Fruit fly (Drosophila melanogaster) whole organism, embryonic: ENCODE results near the gene corto.
A peak's percentile ranks its signal among the peaks of the same experiment; 100 is the strongest.

Experiments
- Abd-B ChIP-seq: fragments of 200-800 bp; sonication (Bioruptor generic); optimal IDR thresholded peaks from 2 replicates; lab custom pipeline; 2018; ENCODE audit warnings: missing biosample characterization, mild to moderate bottlenecking, missing genetic modification characterization, moderate library complexity
- CG10462 ChIP-seq: fragments of 200-800 bp; sonication (Bioruptor generic); optimal IDR thresholded peaks from 2 replicates; lab custom pipeline; 2016; ENCODE audit warnings: missing biosample characterization, missing genetic modification characterization
- CG13424 ChIP-seq: fragments of 200-800 bp; sonication (Bioruptor generic); optimal IDR thresholded peaks from 2 replicates; lab custom pipeline; 2019; ENCODE audit warnings: missing biosample characterization, mild to moderate bottlenecking, missing genetic modification characterization, moderate library complexity
- CG1647 ChIP-seq: fragments of 200-800 bp; sonication (Bioruptor generic); optimal IDR thresholded peaks from 3 replicates; lab custom pipeline; 2016; ENCODE audit warnings: missing biosample characterization, missing genetic modification characterization
- CG17385 ChIP-seq: fragments of 200-800 bp; sonication (Bioruptor generic); optimal IDR thresholded peaks from 3 replicates; lab custom pipeline; 2018; ENCODE audit warnings: missing biosample characterization, mild to moderate bottlenecking, missing genetic modification characterization
- CG1792 ChIP-seq: fragments of 200-800 bp; sonication (Bioruptor generic); optimal IDR thresholded peaks from 2 replicates; lab custom pipeline; 2016; ENCODE audit warnings: missing biosample characterization, missing genetic modification characterization
- CG18262 ChIP-seq: fragments of 200-800 bp; optimal IDR thresholded peaks from 3 replicates; lab custom pipeline; 2019; ENCODE audit warnings: missing biosample characterization, mild to moderate bottlenecking, missing genetic modification characterization, moderate library complexity
- CG2889 ChIP-seq: fragments of 200-800 bp; sonication (Bioruptor generic); IDR thresholded peaks from 3 replicates; pipeline ENCODE4 v1.3.6; 2022; ENCODE audit warnings: missing biosample characterization, missing genetic modification characterization
- CG31365 ChIP-seq: fragments of 200-800 bp; sonication (Bioruptor generic); optimal IDR thresholded peaks from 2 replicates; lab custom pipeline; 2018; ENCODE audit warnings: missing biosample characterization, mild to moderate bottlenecking, missing genetic modification characterization
- CG4360 ChIP-seq: fragments of 200-800 bp; sonication (Bioruptor generic); IDR thresholded peaks from 2 replicates; pipeline ENCODE4 v1.3.6; 2022; ENCODE audit warnings: missing biosample characterization, missing genetic modification characterization
- CG6689 ChIP-seq: fragments of 200-800 bp; sonication (Bioruptor generic); IDR thresholded peaks from 2 replicates; pipeline ENCODE4 v1.3.6; 2022; ENCODE audit warnings: missing biosample characterization, missing genetic modification characterization
- CG7271 ChIP-seq: fragments of 200-800 bp; sonication (Bioruptor generic); optimal IDR thresholded peaks from 2 replicates; lab custom pipeline; 2018; ENCODE audit warnings: missing biosample characterization, mild to moderate bottlenecking, missing genetic modification characterization, moderate library complexity
- CG7372 ChIP-seq: fragments of 200-800 bp; sonication (Bioruptor generic); IDR thresholded peaks from 2 replicates; pipeline ENCODE4 v1.3.6; 2022; ENCODE audit warnings: missing biosample characterization, missing genetic modification characterization
- CG9215 ChIP-seq: fragments of 200-800 bp; sonication (Bioruptor generic); IDR thresholded peaks from 2 replicates; pipeline ENCODE4 v1.3.6; 2022; ENCODE audit warnings: missing biosample characterization, missing genetic modification characterization
- CoRest ChIP-seq: fragments of 200-800 bp; sonication (Bioruptor generic); optimal IDR thresholded peaks from 3 replicates; lab custom pipeline; 2018; ENCODE audit warnings: missing biosample characterization, mild to moderate bottlenecking, missing genetic modification characterization, moderate library complexity
- CrebB ChIP-seq: fragments of 200-800 bp; sonication (Bioruptor generic); optimal IDR thresholded peaks from 3 replicates; lab custom pipeline; 2018; ENCODE audit warnings: missing biosample characterization, mild to moderate bottlenecking, missing genetic modification characterization
- D19B ChIP-seq: fragments of 200-800 bp; sonication (Bioruptor generic); optimal IDR thresholded peaks from 2 replicates; lab custom pipeline; 2017; ENCODE audit warnings: missing biosample characterization, mild to moderate bottlenecking, missing genetic modification characterization
- E2f2 ChIP-seq: fragments of 200-800 bp; sonication (Bioruptor generic); IDR thresholded peaks from 2 replicates; pipeline ENCODE4 v1.3.6; 2022; ENCODE audit warnings: missing biosample characterization, missing genetic modification characterization
- Gug ChIP-seq: fragments of 200-800 bp; sonication (Bioruptor generic); IDR thresholded peaks from 4 replicates; pipeline ENCODE4 v1.3.6; 2022; ENCODE audit warnings: missing biosample characterization, missing genetic modification characterization
- Hmr ChIP-seq: fragments of 200-800 bp; sonication (Bioruptor generic); optimal IDR thresholded peaks from 3 replicates; lab custom pipeline; 2017; ENCODE audit warnings: mild to moderate bottlenecking, missing biosample characterization, missing genetic modification reagents, missing genetic modification characterization
- NK7.1 ChIP-seq: fragments of 200-800 bp; sonication (Bioruptor generic); optimal IDR thresholded peaks from 3 replicates; lab custom pipeline; 2016; ENCODE audit warnings: missing biosample characterization, missing genetic modification characterization
- Ravus ChIP-seq: fragments of 200-800 bp; sonication (Bioruptor generic); IDR thresholded peaks from 2 replicates; pipeline ENCODE4 v1.3.6; 2022; ENCODE audit warnings: missing biosample characterization, missing genetic modification characterization
- Sry-β ChIP-seq: fragments of 200-800 bp; sonication (Bioruptor generic); optimal IDR thresholded peaks from 2 replicates; lab custom pipeline; 2018; ENCODE audit warnings: missing biosample characterization, mild to moderate bottlenecking, missing genetic modification characterization, moderate library complexity
- Sry-δ ChIP-seq: fragments of 200-800 bp; sonication (Bioruptor generic); optimal IDR thresholded peaks from 2 replicates; lab custom pipeline; 2016; ENCODE audit warnings: missing biosample characterization, missing genetic modification characterization
- ac ChIP-seq: fragments of 200-800 bp; sonication (Bioruptor generic); optimal IDR thresholded peaks from 3 replicates; lab custom pipeline; 2017; ENCODE audit warnings: missing biosample characterization, mild to moderate bottlenecking, missing genetic modification characterization
- ap ChIP-seq: fragments of 200-800 bp; sonication (Bioruptor generic); IDR thresholded peaks from 2 replicates; pipeline ENCODE4 v1.3.6; 2022; ENCODE audit warnings: missing biosample characterization, missing genetic modification characterization
- ara ChIP-seq: fragments of 200-800 bp; sonication (Bioruptor generic); IDR thresholded peaks from 2 replicates; pipeline ENCODE4 v1.3.6; 2022; ENCODE audit warnings: missing biosample characterization, missing genetic modification characterization
- bbx ChIP-seq: fragments of 200-800 bp; sonication (Bioruptor generic); IDR thresholded peaks from 2 replicates; pipeline ENCODE4 v1.3.6; 2022; ENCODE audit warnings: missing biosample characterization, missing genetic modification characterization; ENCODE audit not compliant: partially characterized antibody
- bowl ChIP-seq: fragments of 200-800 bp; sonication (Bioruptor generic); IDR thresholded peaks from 2 replicates; pipeline ENCODE4 v1.3.6; 2022; ENCODE audit warnings: missing biosample characterization, missing genetic modification characterization
- btn ChIP-seq: fragments of 200-800 bp; sonication (Bioruptor generic); optimal IDR thresholded peaks from 2 replicates; lab custom pipeline; 2016; ENCODE audit warnings: missing biosample characterization, missing genetic modification characterization
- cad ChIP-seq: fragments of >200 bp; optimal IDR thresholded peaks from 2 replicates; lab custom pipeline; 2017; ENCODE audit warnings: missing biosample characterization, missing genetic modification characterization
- cato ChIP-seq: fragments of 200-800 bp; sonication (Bioruptor generic); optimal IDR thresholded peaks from 2 replicates; lab custom pipeline; 2016; ENCODE audit warnings: missing biosample characterization, missing genetic modification characterization, borderline replicate concordance
- chn ChIP-seq: fragments of 200-800 bp; sonication (Bioruptor generic); optimal IDR thresholded peaks from 2 replicates; lab custom pipeline; 2016; ENCODE audit warnings: missing biosample characterization, missing genetic modification characterization
- croc ChIP-seq: fragments of 200-800 bp; sonication (Bioruptor generic); conservative IDR thresholded peaks from 3 replicates; pipeline ENCODE4 v1.3.6; 2022; ENCODE audit warnings: missing biosample characterization, missing genetic modification characterization
- dati ChIP-seq: fragments of 200-800 bp; sonication (Bioruptor generic); IDR thresholded peaks from 2 replicates; pipeline ENCODE4 v1.3.6; 2022; ENCODE audit warnings: missing biosample characterization, missing genetic modification characterization
- dmrt99B ChIP-seq: fragments of 200-800 bp; sonication (Bioruptor generic); optimal IDR thresholded peaks from 2 replicates; lab custom pipeline; 2018; ENCODE audit warnings: missing biosample characterization, mild to moderate bottlenecking, missing genetic modification characterization, moderate library complexity
- hkb ChIP-seq, 2 experiments: fragments of 200-800 bp in 1 of 2; fragments of >200 bp in 1 of 2; sonication (Bioruptor generic) in 1 of 2; IDR thresholded peaks in 1 of 2; optimal IDR thresholded peaks in 1 of 2; 2 replicates each; pipeline versions ENCODE4 v1.3.6 to Lab custom; 2017 to 2022; ENCODE audit warnings: missing biosample characterization in 1 of 2, missing genetic modification characterization in 1 of 2
- hth ChIP-seq: fragments of >200 bp; optimal IDR thresholded peaks from 2 replicates; lab custom pipeline; 2017; ENCODE audit warnings: inconsistent platforms
- jumu ChIP-seq: fragments of 200-800 bp; sonication (Bioruptor generic); optimal IDR thresholded peaks from 3 replicates; lab custom pipeline; 2016; ENCODE audit warnings: missing biosample characterization, missing genetic modification characterization
- kay ChIP-seq: fragments of 200-800 bp; sonication (Bioruptor generic); optimal IDR thresholded peaks from 2 replicates; lab custom pipeline; 2016; ENCODE audit warnings: missing biosample characterization, missing genetic modification characterization
- mirr ChIP-seq: fragments of 200-800 bp; sonication (Bioruptor generic); optimal IDR thresholded peaks from 3 replicates; lab custom pipeline; 2018; ENCODE audit warnings: missing biosample characterization, mild to moderate bottlenecking, missing genetic modification characterization
- onecut ChIP-seq: fragments of 200-800 bp; sonication (Bioruptor generic); IDR thresholded peaks from 2 replicates; pipeline ENCODE4 v1.3.6; 2022; ENCODE audit warnings: missing biosample characterization, missing genetic modification characterization
- p53 ChIP-seq: fragments of 200-800 bp; sonication (Bioruptor generic); optimal IDR thresholded peaks from 2 replicates; lab custom pipeline; 2016; ENCODE audit warnings: missing biosample characterization, missing genetic modification characterization
- row ChIP-seq: fragments of 200-800 bp; sonication (Bioruptor generic); IDR thresholded peaks from 3 replicates; pipeline ENCODE4 v1.3.6; 2022; ENCODE audit warnings: missing biosample characterization, missing genetic modification characterization
- sc ChIP-seq, 3 experiments: fragments of >200 bp in 2 of 3; fragments of 200-800 bp in 1 of 3; sonication (Bioruptor generic) in 1 of 3; optimal IDR thresholded peaks; 2 replicates in 2 of 3; 3 replicates in 1 of 3; lab custom pipeline; 2017; ENCODE audit warnings: mild to moderate bottlenecking in 1 of 3, missing biosample characterization in 1 of 3, missing genetic modification characterization in 1 of 3, missing genetic modification reagents in 1 of 3
- sna ChIP-seq: fragments of 200-800 bp; sonication (Bioruptor generic); IDR thresholded peaks from 2 replicates; pipeline ENCODE4 v1.3.6; 2022; ENCODE audit warnings: missing biosample characterization, missing genetic modification characterization; ENCODE audit not compliant: partially characterized antibody
- tgo ChIP-seq: fragments of 200-800 bp; sonication (Bioruptor generic); IDR thresholded peaks from 3 replicates; pipeline ENCODE4 v1.3.6; 2022; ENCODE audit warnings: missing biosample characterization, missing genetic modification characterization
- tll ChIP-seq, 2 experiments: fragments of 200-800 bp in 1 of 2; fragments of >200 bp in 1 of 2; sonication (Bioruptor generic) in 1 of 2; optimal IDR thresholded peaks; 2 replicates each; lab custom pipeline; 2017 to 2019; ENCODE audit warnings: missing biosample characterization in 2 of 2, missing genetic modification characterization in 2 of 2, mild to moderate bottlenecking in 1 of 2, moderate library complexity in 1 of 2
- tna ChIP-seq: fragments of 200-800 bp; sonication (Bioruptor generic); IDR thresholded peaks from 2 replicates; pipeline ENCODE4 v1.3.6; 2022; ENCODE audit warnings: missing biosample characterization, missing genetic modification characterization; ENCODE audit not compliant: partially characterized antibody

Gene corto

DNA sequence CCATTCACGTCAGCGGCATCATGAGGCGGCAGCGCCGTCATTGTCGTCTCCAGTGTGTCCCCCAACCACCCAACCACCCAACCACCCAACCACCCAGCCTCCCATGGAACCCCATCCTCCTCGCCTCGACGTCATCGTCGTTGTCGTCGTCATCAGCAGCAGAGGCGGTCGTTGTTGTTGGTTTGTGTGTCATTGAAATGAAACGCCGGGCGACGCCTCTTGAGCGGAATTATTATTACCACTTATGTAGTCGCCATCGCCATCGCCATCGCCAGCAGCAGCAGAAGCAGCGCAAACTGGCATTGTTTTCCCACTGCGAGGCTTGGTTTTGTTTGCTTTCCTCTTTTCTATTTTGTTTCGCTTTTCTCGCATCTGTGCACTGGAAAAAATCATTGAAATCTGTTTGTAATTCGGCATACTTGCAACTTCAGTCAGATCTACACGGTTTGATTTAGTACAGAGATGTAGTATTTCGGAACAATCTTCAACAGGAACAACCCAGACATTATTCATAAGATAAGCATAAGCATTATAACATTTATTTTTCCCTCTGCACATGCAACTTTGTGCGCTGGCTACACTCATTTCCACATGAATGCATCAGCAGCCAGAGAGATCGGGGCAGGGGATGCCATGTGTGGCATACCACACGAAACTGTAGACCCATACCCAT is 26.1 kb upstream of the corto start (continued):
- TF ChIP-seq CG4360 (peak; percentile 82), cato (GFP tag; lab: Kevin White, UChicago) (peak; percentile 96), NK7.1 (GFP tag; lab: Kevin White, UChicago) (peak; percentile 96), bbx (GFP tag; lab: Robert Waterston, UW) (no peak), ac (GFP tag; lab: Kevin White, UChicago) (peak; percentile 98), mirr (GFP tag; lab: Kevin White, UChicago) (no peak), sc (optimal IDR thresholded peaks at IDR 0.05; lab: Kevin White, UChicago) (no peak), sc (GFP tag; optimal IDR thresholded peaks at IDR 0.05; lab: Kevin White, UChicago) (peak; percentile 99), tna (GFP tag; lab: Robert Waterston, UW) (no peak), Hmr (peak; percentile 67), CG1647 (peak; percentile 94), Abd-B (GFP tag; lab: Kevin White, UChicago) (peak; percentile 96), ara (GFP tag; lab: Robert Waterston, UW) (peak; percentile 99), sna (GFP tag; lab: Robert Waterston, UW) (no peak), jumu (GFP tag; lab: Kevin White, UChicago) (peak; percentile 97), row (GFP tag; lab: Robert Waterston, UW) (peak; percentile 95), p53 (peak; percentile 90), CG31365 (tag; lab: Kevin White, UChicago) (peak; percentile 88), cad (GFP tag; lab: Kevin White, UChicago) (no peak), tgo (GFP tag; lab: Robert Waterston, UW) (peak; percentile 85), Gug (GFP tag; lab: Robert Waterston, UW) (peak; percentile 92), Sry-δ (GFP tag; lab: Kevin White, UChicago) (peak; percentile 65), CG6689 (GFP tag; lab: Robert Waterston, UW) (peak; percentile 97), Ravus (peak; percentile 64), CG7271 (tag; lab: Kevin White, UChicago) (peak; percentile 96), D19B (GFP tag; lab: Kevin White, UChicago) (peak; percentile 17), chn (GFP tag; lab: Kevin White, UChicago) (peak; percentile 99), CG1792 (GFP tag; lab: Kevin White, UChicago) (peak; percentile 96), CG2889 (GFP tag; lab: Robert Waterston, UW) (peak; percentile 75), bowl (GFP tag; lab: Robert Waterston, UW) (peak; percentile 80), tll (GFP tag; optimal IDR thresholded peaks at IDR 0.05; lab: Kevin White, UChicago) (peak in 1 of 2 experiments; percentile 90), E2f2 (GFP tag; lab: Robert Waterston, UW) (peak; percentile 75), onecut (GFP tag; lab: Robert Waterston, UW) (peak; percentile 94), CoRest (tag; lab: Kevin White, UChicago) (peak; percentile 96), CG18262 (peak; percentile 100), CG13424 (tag; lab: Kevin White, UChicago) (peak; percentile 93), CrebB (tag; lab: Kevin White, UChicago) (peak; percentile 93), dmrt99B (peak; percentile 98), CG10462 (GFP tag; lab: Kevin White, UChicago) (peak; percentile 96), btn (GFP tag; lab: Kevin White, UChicago) (peak; percentile 98), kay (GFP tag; lab: Kevin White, UChicago) (peak; percentile 94), ap (GFP tag; lab: Robert Waterston, UW) (peak; percentile 95), dati (GFP tag; lab: Robert Waterston, UW) (peak; percentile 93), CG9215 (peak; percentile 67), hth (lab: Kevin White, UChicago) (no peak), CG7372 (GFP tag; lab: Robert Waterston, UW) (peak; percentile 81), CG17385 (GFP tag; lab: Kevin White, UChicago) (peak; percentile 92), Sry-β (GFP tag; lab: Kevin White, UChicago) (peak; percentile 80), croc (GFP tag; lab: Robert Waterston, UW) (peak; percentile 98), hkb (optimal IDR thresholded peaks at IDR 0.05; lab: Kevin White, UChicago) (no peak), hkb (GFP tag; IDR thresholded peaks at IDR 0.05; lab: Robert Waterston, UW) (peak; percentile 94)
